Worm (Caenorhabditis elegans) whole organism, early embryonic: ENCODE measurements around the gene srx-43.

Experiments used
- ama-1 ChIP-seq: fragments of 150-350 bp; optimal IDR thresholded peaks from 2 replicates; lab custom pipeline; 2014
- flt-1 ChIP-seq: fragments of 200-800 bp; sonication (Bioruptor generic); IDR thresholded peaks from 2 replicates; pipeline ENCODE4 v1.3.6; 2022; ENCODE audit warnings: missing genetic modification characterization, missing compliant biosample characterization

ce11 chrV:16055031-16055430 is 37.3 kb downstream of the srx-43 start, which contains the start of gene F14H3.4:
- TF ChIP-seq flt-1 (GFP tag; lab: Robert Waterston, UW) (no peak), ama-1 (lab: Kevin White, UChicago) (no peak)
